Worm (Caenorhabditis elegans) whole organism, L2 larva: ENCODE results near the gene mlc-7.
A peak's percentile ranks its signal among the peaks of the same experiment; 100 is the strongest.

Source experiments
- C34F6.9 ChIP-seq: fragments of 150-350 bp; optimal IDR thresholded peaks from 2 replicates; lab custom pipeline; 2014; ENCODE audit warnings: missing biosample characterization, missing genetic modification characterization
- F13H6.1 ChIP-seq: sonication (generic microtip); optimal IDR thresholded peaks from 2 replicates; lab custom pipeline; 2016; ENCODE audit warnings: missing genetic modification characterization, missing compliant biosample characterization
- R02D3.7 ChIP-seq: fragments of 150-350 bp; optimal IDR thresholded peaks from 2 replicates; lab custom pipeline; 2014; ENCODE audit warnings: missing biosample characterization, missing genetic modification characterization
- Y55F3AM.14 ChIP-seq: fragments of 200-800 bp; sonication (Bioruptor generic); optimal IDR thresholded peaks from 2 replicates; lab custom pipeline; 2018; ENCODE audit warnings: mild to moderate bottlenecking, missing genetic modification characterization, missing compliant biosample characterization
- ZK546.5 ChIP-seq: sonication (generic microtip); optimal IDR thresholded peaks from 2 replicates; lab custom pipeline; 2017; ENCODE audit warnings: missing biosample characterization, missing genetic modification characterization
- alr-1 ChIP-seq: fragments of 150-350 bp; optimal IDR thresholded peaks from 2 replicates; lab custom pipeline; 2014; ENCODE audit warnings: missing biosample characterization, missing genetic modification characterization
- aly-2 ChIP-seq: fragments of 150-350 bp; optimal IDR thresholded peaks from 2 replicates; lab custom pipeline; 2014; ENCODE audit warnings: missing biosample characterization, missing genetic modification characterization
- ama-1 ChIP-seq: fragments of 150-350 bp; optimal IDR thresholded peaks from 2 replicates; lab custom pipeline; 2018; ENCODE audit warnings: inconsistent platforms
- blmp-1 ChIP-seq: sonication (generic microtip); optimal IDR thresholded peaks from 2 replicates; lab custom pipeline; 2017; ENCODE audit warnings: missing genetic modification characterization, mild to moderate bottlenecking, missing compliant biosample characterization, antibody characterized with exemption, moderate library complexity; ENCODE audit not compliant: insufficient read depth
- ceh-16 ChIP-seq: fragments of 150-350 bp; optimal IDR thresholded peaks from 2 replicates; lab custom pipeline; 2014; ENCODE audit warnings: missing biosample characterization, missing genetic modification characterization
- ceh-82 ChIP-seq: fragments of 150-350 bp; optimal IDR thresholded peaks from 2 replicates; lab custom pipeline; 2014; ENCODE audit warnings: missing biosample characterization, missing genetic modification characterization
- crh-2 ChIP-seq: sonication (generic microtip); optimal IDR thresholded peaks from 2 replicates; lab custom pipeline; 2017; ENCODE audit warnings: missing biosample characterization, missing genetic modification characterization
- dmd-4 ChIP-seq: sonication (generic microtip); optimal IDR thresholded peaks from 2 replicates; lab custom pipeline; 2017; ENCODE audit warnings: missing biosample characterization, missing genetic modification characterization
- egl-27 ChIP-seq: sonication (generic microtip); optimal IDR thresholded peaks from 3 replicates; lab custom pipeline; 2017; ENCODE audit warnings: missing biosample characterization, missing genetic modification reagents, missing genetic modification characterization
- elt-1 ChIP-seq: fragments of 150-350 bp; optimal IDR thresholded peaks from 2 replicates; lab custom pipeline; 2014; ENCODE audit warnings: missing biosample characterization, missing genetic modification characterization
- elt-3 ChIP-seq: sonication (generic microtip); optimal IDR thresholded peaks from 2 replicates; lab custom pipeline; 2017; ENCODE audit warnings: missing biosample characterization, missing genetic modification characterization
- fos-1 ChIP-seq: fragments of 150-350 bp; optimal IDR thresholded peaks from 2 replicates; lab custom pipeline; 2014; ENCODE audit warnings: missing biosample characterization, missing genetic modification characterization
- gmeb-1 ChIP-seq: fragments of 150-350 bp; optimal IDR thresholded peaks from 2 replicates; lab custom pipeline; 2014; ENCODE audit warnings: missing biosample characterization, missing genetic modification characterization
- lin-11 ChIP-seq: fragments of 150-350 bp; sonication (generic microtip); optimal IDR thresholded peaks from 2 replicates; lab custom pipeline; 2014; ENCODE audit warnings: missing biosample characterization, missing genetic modification characterization, inconsistent platforms, mixed read lengths
- lin-13 ChIP-seq: fragments of 150-350 bp; optimal IDR thresholded peaks from 2 replicates; lab custom pipeline; 2014; ENCODE audit warnings: missing biosample characterization, missing genetic modification reagents, missing genetic modification characterization
- lin-39 ChIP-seq: fragments of 150-350 bp; optimal IDR thresholded peaks from 2 replicates; lab custom pipeline; 2014; ENCODE audit warnings: missing biosample characterization, missing genetic modification reagents, missing genetic modification characterization
- lsy-2 ChIP-seq, 2 experiments: fragments of 150-350 bp in 1 of 2; sonication (generic microtip) in 1 of 2; optimal IDR thresholded peaks; 2 replicates each; lab custom pipeline; 2014 to 2017; ENCODE audit warnings: missing biosample characterization in 2 of 2, missing genetic modification characterization in 2 of 2
- mab-5 ChIP-seq: fragments of 150-350 bp; optimal IDR thresholded peaks from 2 replicates; lab custom pipeline; 2014; ENCODE audit warnings: missing biosample characterization, missing genetic modification characterization
- mbf-1 ChIP-seq: sonication (generic microtip); optimal IDR thresholded peaks from 2 replicates; lab custom pipeline; 2017; ENCODE audit warnings: missing biosample characterization, missing genetic modification characterization
- mdl-1 ChIP-seq, 2 experiments: fragments of 150-350 bp in 1 of 2; sonication (generic microtip) in 1 of 2; optimal IDR thresholded peaks; 2 replicates each; lab custom pipeline; 2017; ENCODE audit warnings: missing biosample characterization in 2 of 2, missing genetic modification characterization in 2 of 2
- nhr-10 ChIP-seq: sonication (generic microtip); optimal IDR thresholded peaks from 2 replicates; lab custom pipeline; 2017; ENCODE audit warnings: missing biosample characterization, missing genetic modification characterization
- nhr-11 ChIP-seq: fragments of 150-350 bp; optimal IDR thresholded peaks from 2 replicates; lab custom pipeline; 2014; ENCODE audit warnings: missing biosample characterization, missing genetic modification characterization
- nhr-12 ChIP-seq: fragments of 150-350 bp; optimal IDR thresholded peaks from 2 replicates; lab custom pipeline; 2014; ENCODE audit warnings: missing biosample characterization, missing genetic modification characterization
- nhr-129 ChIP-seq: fragments of 150-350 bp; optimal IDR thresholded peaks from 2 replicates; lab custom pipeline; 2014; ENCODE audit warnings: missing biosample characterization, missing genetic modification characterization
- nhr-21 ChIP-seq: fragments of 150-350 bp; optimal IDR thresholded peaks from 2 replicates; lab custom pipeline; 2014; ENCODE audit warnings: missing biosample characterization, missing genetic modification characterization
- nhr-23 ChIP-seq: fragments of 150-350 bp; optimal IDR thresholded peaks from 2 replicates; lab custom pipeline; 2014; ENCODE audit warnings: missing biosample characterization, missing genetic modification reagents, missing genetic modification characterization
- nhr-237 ChIP-seq: fragments of 150-350 bp; optimal IDR thresholded peaks from 2 replicates; lab custom pipeline; 2014; ENCODE audit warnings: missing biosample characterization, missing genetic modification characterization
- nhr-25 ChIP-seq: fragments of 150-350 bp; sonication (generic microtip); optimal IDR thresholded peaks from 3 replicates; lab custom pipeline; 2014; ENCODE audit warnings: missing biosample characterization, missing genetic modification characterization
- nhr-6 ChIP-seq: fragments of 150-350 bp; optimal IDR thresholded peaks from 2 replicates; lab custom pipeline; 2014; ENCODE audit warnings: missing biosample characterization, missing genetic modification characterization
- nhr-77 ChIP-seq: fragments of 150-350 bp; optimal IDR thresholded peaks from 2 replicates; lab custom pipeline; 2014; ENCODE audit warnings: missing biosample characterization, missing genetic modification characterization
- peb-1 ChIP-seq: fragments of 150-350 bp; optimal IDR thresholded peaks from 2 replicates; lab custom pipeline; 2014; ENCODE audit warnings: missing biosample characterization, missing genetic modification characterization
- sem-4 ChIP-seq: fragments of 150-350 bp; optimal IDR thresholded peaks from 2 replicates; lab custom pipeline; 2014; ENCODE audit warnings: missing biosample characterization, missing genetic modification reagents, missing genetic modification characterization
- skn-1 ChIP-seq: sonication (generic microtip); optimal IDR thresholded peaks from 2 replicates; lab custom pipeline; 2017; ENCODE audit warnings: missing biosample characterization, missing genetic modification characterization
- sma-3 ChIP-seq: sonication (generic microtip); optimal IDR thresholded peaks from 2 replicates; lab custom pipeline; 2016; ENCODE audit warnings: missing genetic modification reagents, missing genetic modification characterization, missing compliant biosample characterization
- sma-9 ChIP-seq, 2 experiments: fragments of 150-350 bp in 1 of 2; sonication (generic microtip) in 1 of 2; optimal IDR thresholded peaks; 2 replicates each; lab custom pipeline; 2014 to 2016; ENCODE audit warnings: missing genetic modification characterization in 2 of 2, mild to moderate bottlenecking in 1 of 2, missing biosample characterization in 1 of 2, missing compliant biosample characterization in 1 of 2, missing genetic modification reagents in 1 of 2, moderate library complexity in 1 of 2
- snpc-4 ChIP-seq: fragments of 150-350 bp; optimal IDR thresholded peaks from 2 replicates; lab custom pipeline; 2014; ENCODE audit warnings: missing biosample characterization, missing genetic modification characterization
- unc-39 ChIP-seq: fragments of 150-350 bp; optimal IDR thresholded peaks from 2 replicates; lab custom pipeline; 2014; ENCODE audit warnings: missing biosample characterization, missing genetic modification characterization
- unc-55 ChIP-seq: fragments of 150-350 bp; sonication (generic microtip); optimal IDR thresholded peaks from 3 replicates; lab custom pipeline; 2014; ENCODE audit warnings: missing biosample characterization, missing genetic modification reagents, missing genetic modification characterization
- unc-62 ChIP-seq: fragments of 150-350 bp; optimal IDR thresholded peaks from 2 replicates; lab custom pipeline; 2014; ENCODE audit warnings: missing biosample characterization, missing genetic modification reagents, missing genetic modification characterization
- zag-1 ChIP-seq: fragments of 150-350 bp; optimal IDR thresholded peaks from 2 replicates; lab custom pipeline; 2014; ENCODE audit warnings: missing biosample characterization, missing genetic modification characterization
- ztf-1 ChIP-seq: fragments of 200-800 bp; sonication (Bioruptor generic); conservative IDR thresholded peaks from 2 replicates; pipeline ENCODE4 v1.3.6; 2022; ENCODE audit warnings: missing genetic modification characterization, missing compliant biosample characterization
- ztf-11 ChIP-seq: sonication (generic microtip); optimal IDR thresholded peaks from 2 replicates; lab custom pipeline; 2017; ENCODE audit warnings: missing biosample characterization, missing genetic modification characterization
- ztf-4 ChIP-seq: fragments of 150-350 bp; optimal IDR thresholded peaks from 2 replicates; lab custom pipeline; 2014; ENCODE audit warnings: missing biosample characterization, missing genetic modification characterization

Gene mlc-7

ce11 chrIII:13716831-13717230 is 34.4 kb upstream of the mlc-7 start:
- TF ChIP-seq C34F6.9 (no peak), nhr-21 (peak; percentile 25)
- TF ChIP-seq, all 48 proteins: peak for 1

- TF ChIP-seq aly-2 (tag; lab: Kevin White, UChicago): no peak
- TF ChIP-seq ama-1: no peak
- TF ChIP-seq lin-13 (GFP tag; lab: Kevin White, UChicago): peak; percentile 38
- TF ChIP-seq ztf-1 (GFP tag; lab: Robert Waterston, UW): no peak
- peak; percentile 14 for TF ChIP-seq sem-4 (tag; lab: Kevin White, UChicago)
- TF ChIP-seq zag-1 (tag; lab: Kevin White, UChicago): no peak
- TF ChIP-seq Y55F3AM.14: no peak
- TF ChIP-seq nhr-237 (tag; lab: Kevin White, UChicago): no peak
- TF ChIP-seq C34F6.9: peak; percentile 69
- TF ChIP-seq ceh-16: peak; percentile 13
- peak; percentile 31 for TF ChIP-seq egl-27 (tag; lab: Kevin White, UChicago)
- no peak for TF ChIP-seq nhr-21
- peak; percentile 59 to 66 for TF ChIP-seq mdl-1 (tag; optimal IDR thresholded peaks at IDR 0.05; lab: Kevin White, UChicago)
- no peak for TF ChIP-seq nhr-10 (tag; lab: Kevin White, UChicago)
- peak; percentile 71 for TF ChIP-seq nhr-129 (tag; lab: Kevin White, UChicago)
- TF ChIP-seq mab-5 (tag; lab: Kevin White, UChicago): no peak
- TF ChIP-seq lin-11 (tag; lab: Kevin White, UChicago): peak; percentile 66
- TF ChIP-seq ztf-4: peak; percentile 15
- no peak for TF ChIP-seq ZK546.5 (tag; lab: Kevin White, UChicago)
- TF ChIP-seq R02D3.7 (tag; lab: Kevin White, UChicago): no peak
- peak; percentile 63 for TF ChIP-seq unc-55 (GFP tag; lab: Kevin White, UChicago)
- no peak for TF ChIP-seq nhr-11 (tag; lab: Kevin White, UChicago)
- TF ChIP-seq lsy-2 (tag; optimal IDR thresholded peaks at IDR 0.05; lab: Kevin White, UChicago): peak in 1 of 2 experiments; percentile 59
- TF ChIP-seq peb-1 (tag; lab: Kevin White, UChicago): no peak
- no peak for TF ChIP-seq nhr-23 (tag; lab: Kevin White, UChicago)
- TF ChIP-seq snpc-4 (tag; lab: Kevin White, UChicago): no peak
- TF ChIP-seq crh-2 (tag; lab: Kevin White, UChicago): peak; percentile 45
- TF ChIP-seq ceh-82 (tag; lab: Kevin White, UChicago): no peak
- TF ChIP-seq elt-1: no peak
- TF ChIP-seq nhr-12 (tag; lab: Kevin White, UChicago): no peak
- TF ChIP-seq sma-3 (GFP tag; lab: Kevin White, UChicago): no peak
- TF ChIP-seq nhr-6 (tag; lab: Kevin White, UChicago): no peak
- TF ChIP-seq alr-1: no peak
- no peak for TF ChIP-seq dmd-4 (tag; lab: Kevin White, UChicago)
- TF ChIP-seq ztf-11 (tag; lab: Kevin White, UChicago): no peak
- no peak for TF ChIP-seq mbf-1 (tag; lab: Kevin White, UChicago)
- TF ChIP-seq unc-39 (tag; lab: Kevin White, UChicago): no peak
- TF ChIP-seq nhr-25 (tag; lab: Kevin White, UChicago): peak; percentile 32
- TF ChIP-seq elt-3: no peak
- no peak for TF ChIP-seq lin-39
- TF ChIP-seq unc-62 (GFP tag; lab: Kevin White, UChicago): no peak
- peak; percentile 85 for TF ChIP-seq sma-9 (GFP tag; optimal IDR thresholded peaks at IDR 0.05; lab: Kevin White, UChicago)
- TF ChIP-seq sma-9 (tag; optimal IDR thresholded peaks at IDR 0.05; lab: Kevin White, UChicago): no peak
- peak; percentile 75 for TF ChIP-seq fos-1 (tag; lab: Kevin White, UChicago)
- TF ChIP-seq skn-1 (tag; lab: Kevin White, UChicago): no peak
- TF ChIP-seq blmp-1: peak; percentile 21
- no peak for TF ChIP-seq nhr-77 (tag; lab: Kevin White, UChicago)
- no peak for TF ChIP-seq gmeb-1
- peak; percentile 76 for TF ChIP-seq F13H6.1 (tag; lab: Kevin White, UChicago)
Observed at ce11 chrIII:13717505-13717904, 33.7 kb upstream of the mlc-7 start.
